Fruit fly (Drosophila melanogaster): ENCODE data around the gene CG34175.

Gene CG34175

dm6 chr2L:3372483-3372929 lies 25.3 kb upstream of the CG34175 start:
- TF ChIP-seq CG13624 (GFP tag; optimal IDR thresholded peaks at IDR 0.05): no peak
- 0 out of 2 replicates have a peak, but pooled peaks have one; percentile 13 for TF ChIP-seq Atf6 (GFP tag; IDR thresholded peaks at IDR 0.05)
- TF ChIP-seq pho (GFP tag; optimal IDR thresholded peaks at IDR 0.05): peak; percentile 3
- TF ChIP-seq tll (GFP tag; optimal IDR thresholded peaks at IDR 0.05): no peak
- no peak for TF ChIP-seq TFAM (GFP tag; optimal IDR thresholded peaks at IDR 0.05)
- TF ChIP-seq lbe (GFP tag; optimal IDR thresholded peaks at IDR 0.05): no peak
- no peak for TF ChIP-seq Bdp1 (GFP tag; optimal IDR thresholded peaks at IDR 0.05)
- TF ChIP-seq zen (tag; optimal IDR thresholded peaks at IDR 0.05): no peak
- no peak for TF ChIP-seq Ptx1 (GFP tag; IDR thresholded peaks at IDR 0.05)
- no peak for TF ChIP-seq Dip3 (GFP tag; optimal IDR thresholded peaks at IDR 0.05)
- no peak for TF ChIP-seq CG11696 (GFP tag; IDR thresholded peaks at IDR 0.05)
- TF ChIP-seq CG4854 (GFP tag; optimal IDR thresholded peaks at IDR 0.05): no peak
- 0 out of 2 replicates have a peak, but pooled peaks have one; percentile 8 for TF ChIP-seq nerfin-2 (GFP tag; IDR thresholded peaks at IDR 0.05; ENCODE audit: partially characterized antibody)
- peak; percentile 29 for TF ChIP-seq CTCF (GFP tag; optimal IDR thresholded peaks at IDR 0.05)
- TF ChIP-seq Hr3 (GFP tag; optimal IDR thresholded peaks at IDR 0.05): no peak
- TF ChIP-seq yki (optimal IDR thresholded peaks at IDR 0.05): no peak
- TF ChIP-seq CG12942 (GFP tag; optimal IDR thresholded peaks at IDR 0.05): no peak
- TF ChIP-seq Optix (GFP tag; IDR thresholded peaks at IDR 0.05): no peak
- no peak for TF ChIP-seq Hey (tag; optimal IDR thresholded peaks at IDR 0.05)
- TF ChIP-seq ftz-f1 (GFP tag; optimal IDR thresholded peaks at IDR 0.05): no peak
- TF ChIP-seq ash1 (GFP tag; optimal IDR thresholded peaks at IDR 0.05): no peak
- no peak for TF ChIP-seq p53 (GFP tag; optimal IDR thresholded peaks at IDR 0.05)
- TF ChIP-seq row (GFP tag; IDR thresholded peaks at IDR 0.05): peak; percentile 40; the same call in 2 of the 3 replicates
- no peak for TF ChIP-seq CG4360 (GFP tag; IDR thresholded peaks at IDR 0.05)
- TF ChIP-seq Sry-β (GFP tag; optimal IDR thresholded peaks at IDR 0.05): no peak
- no peak for TF ChIP-seq CG30431 (GFP tag; optimal IDR thresholded peaks at IDR 0.05)
- TF ChIP-seq disco-r (GFP tag; optimal IDR thresholded peaks at IDR 0.05): no peak
- TF ChIP-seq CG7963 (GFP tag; IDR thresholded peaks at IDR 0.05; ENCODE audit: partially characterized antibody): peak; percentile 42; the same call in 1 of the 3 replicates
- TF ChIP-seq CG15269 (tag; optimal IDR thresholded peaks at IDR 0.05): peak; percentile 25
- no peak for TF ChIP-seq CG6254 (GFP tag; optimal IDR thresholded peaks at IDR 0.05)
- peak; percentile 15 for TF ChIP-seq CG13424 (tag; optimal IDR thresholded peaks at IDR 0.05)
- no peak for TF ChIP-seq Fer1 (GFP tag; optimal IDR thresholded peaks at IDR 0.05)
- no peak for TF ChIP-seq rib (GFP tag; IDR thresholded peaks at IDR 0.05)
- no peak for TF ChIP-seq Fer2 (tag; optimal IDR thresholded peaks at IDR 0.05)
- no peak for TF ChIP-seq CG17186 (GFP tag; optimal IDR thresholded peaks at IDR 0.05)
- no peak for TF ChIP-seq Fer3 (tag; optimal IDR thresholded peaks at IDR 0.05)
- no peak for TF ChIP-seq CG10431 (GFP tag; optimal IDR thresholded peaks at IDR 0.05)
- TF ChIP-seq CG4730 (GFP tag; IDR thresholded peaks at IDR 0.05): no peak
- no peak for TF ChIP-seq tap (tag; optimal IDR thresholded peaks at IDR 0.05)
- TF ChIP-seq CG14860 (GFP tag; IDR thresholded peaks at IDR 0.05; ENCODE audit: partially characterized antibody): no peak; the same call in 2 of the 3 replicates
- TF ChIP-seq CG11723 (GFP tag; optimal IDR thresholded peaks at IDR 0.05): no peak
- no peak for TF ChIP-seq CG7556 (GFP tag; optimal IDR thresholded peaks at IDR 0.05)
- TF ChIP-seq gce (GFP tag; IDR thresholded peaks at IDR 0.05): no peak
- no peak for TF ChIP-seq lmd (GFP tag; IDR thresholded peaks at IDR 0.05)
- TF ChIP-seq Taf1 (GFP tag; IDR thresholded peaks at IDR 0.05): no peak
- TF ChIP-seq NFAT (GFP tag; IDR thresholded peaks at IDR 0.05): no peak
- TF ChIP-seq insv (GFP tag; optimal IDR thresholded peaks at IDR 0.05): peak; percentile 65 to 94
- TF ChIP-seq CG3065 (GFP tag; optimal IDR thresholded peaks at IDR 0.05): peak; percentile 65
- no peak for TF ChIP-seq gcm (GFP tag; optimal IDR thresholded peaks at IDR 0.05)
- no peak for TF ChIP-seq Sin3A (optimal IDR thresholded peaks at IDR 0.05)
- TF ChIP-seq Mes4 (GFP tag; optimal IDR thresholded peaks at IDR 0.05): no peak
- TF ChIP-seq CG10979 (tag; optimal IDR thresholded peaks at IDR 0.05): peak; percentile 23
- no peak for TF ChIP-seq peb (GFP tag; IDR thresholded peaks at IDR 0.05)
